Worm (Caenorhabditis elegans) whole organism, L4 larva: Measurements from ENCODE around the gene F14H3.14.
A peak's percentile ranks its signal among the peaks of the same experiment; 100 is the strongest.

Experiments
- D1046.2 ChIP-seq: fragments of 200-800 bp; sonication (Bioruptor generic); IDR thresholded peaks from 2 replicates; pipeline ENCODE4 v1.3.6; 2022; ENCODE audit warnings: missing genetic modification characterization, missing compliant biosample characterization
- F26F4.8 ChIP-seq: fragments of 200-800 bp; sonication (Bioruptor generic); conservative IDR thresholded peaks from 2 replicates; pipeline ENCODE4 v1.3.6; 2022; ENCODE audit warnings: missing genetic modification characterization, missing compliant biosample characterization
- F37D6.2 ChIP-seq: sonication (generic microtip); optimal IDR thresholded peaks from 2 replicates; lab custom pipeline; 2016; ENCODE audit warnings: mild to moderate bottlenecking, missing genetic modification characterization, missing compliant biosample characterization
- F44E2.7 ChIP-seq: fragments of 200-800 bp; sonication (Bioruptor generic); IDR thresholded peaks from 2 replicates; pipeline ENCODE4 v2.1.2; 2022; ENCODE audit warnings: missing genetic modification characterization, missing compliant biosample characterization
- F49E8.2 ChIP-seq: sonication (generic microtip); optimal IDR thresholded peaks from 2 replicates; lab custom pipeline; 2016; ENCODE audit warnings: missing compliant biosample characterization, mild to moderate bottlenecking, missing genetic modification characterization, borderline replicate concordance
- R02D3.7 ChIP-seq: fragments of 150-350 bp; sonication (generic microtip); optimal IDR thresholded peaks from 3 replicates; lab custom pipeline; 2014; ENCODE audit warnings: missing biosample characterization, missing genetic modification characterization
- T26A8.4 ChIP-seq: fragments of 200-800 bp; sonication (Bioruptor generic); IDR thresholded peaks from 2 replicates; pipeline ENCODE4 v1.3.6; 2022; ENCODE audit warnings: missing genetic modification characterization, missing compliant biosample characterization
- Y105C5A.15 ChIP-seq: fragments of 200-800 bp; sonication (Bioruptor generic); IDR thresholded peaks from 2 replicates; pipeline ENCODE4 v1.3.6; 2022; ENCODE audit warnings: missing genetic modification characterization, missing compliant biosample characterization
- aha-1 ChIP-seq: fragments of 150-350 bp; peaks from one replicate; lab custom pipeline; 2014; ENCODE audit warnings: missing biosample characterization, missing genetic modification characterization
- ama-1 ChIP-seq: fragments of 150-350 bp; optimal IDR thresholded peaks from 2 replicates; lab custom pipeline; 2014; ENCODE audit warnings: inconsistent platforms, mixed read lengths
- arid-1 ChIP-seq: fragments of 200-800 bp; sonication (Bioruptor generic); conservative IDR thresholded peaks from 2 replicates; pipeline ENCODE4 v1.3.6; 2022; ENCODE audit warnings: missing genetic modification reagents, missing genetic modification characterization, missing compliant biosample characterization
- attf-4 ChIP-seq: sonication (generic microtip); optimal IDR thresholded peaks from 3 replicates; lab custom pipeline; 2017; ENCODE audit warnings: missing biosample characterization, missing genetic modification characterization
- ceh-28 ChIP-seq: fragments of 150-350 bp; optimal IDR thresholded peaks from 2 replicates; lab custom pipeline; 2014; ENCODE audit warnings: missing biosample characterization, missing genetic modification reagents, missing genetic modification characterization
- ceh-44 ChIP-seq: fragments of 200-800 bp; sonication (Bioruptor generic); IDR thresholded peaks from 2 replicates; pipeline ENCODE4 v1.3.6; 2022; ENCODE audit warnings: missing genetic modification reagents, missing genetic modification characterization, missing compliant biosample characterization
- ctbp-1 ChIP-seq: fragments of 200-800 bp; sonication (Bioruptor generic); IDR thresholded peaks from 2 replicates; pipeline ENCODE4 v1.3.6; 2022; ENCODE audit warnings: missing genetic modification reagents, missing genetic modification characterization, missing compliant biosample characterization
- daf-19 ChIP-seq: fragments of 200-800 bp; sonication (Bioruptor generic); conservative IDR thresholded peaks from 2 replicates; pipeline ENCODE4 v1.3.6; 2022; ENCODE audit warnings: missing genetic modification characterization, missing compliant biosample characterization
- dmd-6 ChIP-seq: fragments of 200-800 bp; sonication (Bioruptor generic); IDR thresholded peaks from 2 replicates; pipeline ENCODE4 v1.3.6; 2022; ENCODE audit warnings: missing genetic modification reagents, missing genetic modification characterization, missing compliant biosample characterization
- duxl-1 ChIP-seq: sonication (generic microtip); optimal IDR thresholded peaks from 2 replicates; lab custom pipeline; 2016; ENCODE audit warnings: mild to moderate bottlenecking, missing genetic modification characterization, moderate library complexity, missing compliant biosample characterization; ENCODE audit not compliant: poor library complexity
- egl-27 ChIP-seq: sonication (generic microtip); optimal IDR thresholded peaks from 3 replicates; lab custom pipeline; 2017; ENCODE audit warnings: missing biosample characterization, missing genetic modification reagents, missing genetic modification characterization
- fos-1 ChIP-seq: fragments of 150-350 bp; optimal IDR thresholded peaks from 2 replicates; lab custom pipeline; 2014; ENCODE audit warnings: missing biosample characterization, missing genetic modification characterization
- hlh-30 ChIP-seq: sonication (generic microtip); optimal IDR thresholded peaks from 2 replicates; lab custom pipeline; 2017; ENCODE audit warnings: antibody characterized with exemption, mild to moderate bottlenecking, missing genetic modification characterization, missing compliant biosample characterization; ENCODE audit not compliant: insufficient read depth
- hmg-1.1 ChIP-seq: fragments of 200-800 bp; sonication (Bioruptor generic); IDR thresholded peaks from 2 replicates; pipeline ENCODE4 v1.3.6; 2022; ENCODE audit warnings: missing genetic modification reagents, missing genetic modification characterization, missing compliant biosample characterization
- lin-1 ChIP-seq: fragments of 200-800 bp; sonication (Bioruptor generic); IDR thresholded peaks from 2 replicates; pipeline ENCODE4 v1.3.6; 2022; ENCODE audit warnings: missing genetic modification reagents, missing genetic modification characterization, missing compliant biosample characterization
- madf-9 ChIP-seq: fragments of 200-800 bp; sonication (Bioruptor generic); conservative IDR thresholded peaks from 2 replicates; pipeline ENCODE4 v1.3.6; 2022; ENCODE audit warnings: missing genetic modification reagents, missing genetic modification characterization, missing compliant biosample characterization
- mdt-29 ChIP-seq: fragments of 200-800 bp; sonication (Bioruptor generic); IDR thresholded peaks from 2 replicates; pipeline ENCODE4 v1.3.6; 2022; ENCODE audit warnings: missing genetic modification reagents, missing genetic modification characterization, missing compliant biosample characterization
- mxl-2 ChIP-seq: fragments of 200-800 bp; sonication (Bioruptor generic); conservative IDR thresholded peaks from 2 replicates; pipeline ENCODE4 v1.3.6; 2022; ENCODE audit warnings: missing genetic modification reagents, missing genetic modification characterization, missing compliant biosample characterization
- nhr-10 ChIP-seq: fragments of 150-350 bp; optimal IDR thresholded peaks from 2 replicates; lab custom pipeline; 2014; ENCODE audit warnings: missing biosample characterization, missing genetic modification characterization
- nhr-102 ChIP-seq: sonication (generic microtip); optimal IDR thresholded peaks from 2 replicates; lab custom pipeline; 2016; ENCODE audit warnings: mild to moderate bottlenecking, missing genetic modification characterization, moderate library complexity, missing compliant biosample characterization
- nhr-11 ChIP-seq: fragments of 150-350 bp; optimal IDR thresholded peaks from 2 replicates; lab custom pipeline; 2014; ENCODE audit warnings: missing biosample characterization, missing genetic modification characterization
- nhr-237 ChIP-seq: sonication (generic microtip); optimal IDR thresholded peaks from 2 replicates; lab custom pipeline; 2017; ENCODE audit warnings: missing biosample characterization, missing genetic modification characterization
- nhr-25 ChIP-seq: sonication (generic microtip); optimal IDR thresholded peaks from 2 replicates; lab custom pipeline; 2017; ENCODE audit warnings: missing genetic modification characterization, mild to moderate bottlenecking, missing compliant biosample characterization, antibody characterized with exemption, moderate library complexity, borderline replicate concordance; ENCODE audit not compliant: insufficient read depth
- nhr-42 ChIP-seq: fragments of 200-800 bp; sonication (Bioruptor generic); IDR thresholded peaks from 2 replicates; pipeline ENCODE4 v1.3.6; 2022; ENCODE audit warnings: missing genetic modification characterization, missing compliant biosample characterization
- nhr-48 ChIP-seq: sonication (generic microtip); optimal IDR thresholded peaks from 2 replicates; lab custom pipeline; 2016; ENCODE audit warnings: mild to moderate bottlenecking, missing genetic modification characterization, missing compliant biosample characterization
- pqm-1 ChIP-seq: sonication (generic microtip); optimal IDR thresholded peaks from 2 replicates; lab custom pipeline; 2017; ENCODE audit warnings: missing biosample characterization, missing genetic modification characterization
- saeg-2 ChIP-seq: fragments of 200-800 bp; sonication (Bioruptor generic); IDR thresholded peaks from 2 replicates; pipeline ENCODE4 v1.3.6; 2022; ENCODE audit warnings: missing genetic modification reagents, missing genetic modification characterization, missing compliant biosample characterization
- sdz-12 ChIP-seq: fragments of 200-800 bp; sonication (Bioruptor generic); optimal IDR thresholded peaks from 2 replicates; lab custom pipeline; 2018; ENCODE audit warnings: mild to moderate bottlenecking, missing genetic modification characterization, missing compliant biosample characterization
- snpc-1.2 ChIP-seq: fragments of 200-800 bp; sonication (Bioruptor generic); IDR thresholded peaks from 2 replicates; pipeline ENCODE4 v1.3.6; 2022; ENCODE audit warnings: missing genetic modification reagents, missing genetic modification characterization, missing compliant biosample characterization
- snpc-4 ChIP-seq: fragments of 150-350 bp; optimal IDR thresholded peaks from 2 replicates; lab custom pipeline; 2014; ENCODE audit warnings: missing biosample characterization, missing genetic modification characterization
- tra-1 ChIP-seq: fragments of 200-800 bp; sonication (Bioruptor generic); IDR thresholded peaks from 2 replicates; pipeline ENCODE4 v1.3.6; 2022; ENCODE audit warnings: missing genetic modification reagents, missing genetic modification characterization, missing compliant biosample characterization
- unc-62 ChIP-seq, 3 experiments: fragments of 150-350 bp in 1 of 3; sonication (generic microtip); optimal IDR thresholded peaks in 2 of 3; peaks in 1 of 3; 1 replicate in 1 of 3; 2 replicates in 2 of 3; lab custom pipeline; 2014 to 2017; ENCODE audit warnings: missing biosample characterization in 3 of 3, missing genetic modification characterization in 3 of 3, missing genetic modification reagents in 3 of 3, missing genotype in 1 of 3
- zfp-2 ChIP-seq: sonication (generic microtip); optimal IDR thresholded peaks from 2 replicates; lab custom pipeline; 2016; ENCODE audit warnings: mild to moderate bottlenecking, missing genetic modification characterization, missing compliant biosample characterization

The F14H3.14 gene

ce11 chrV:16032761-16033160 lies 29.9 kb downstream of the F14H3.14 start, which contains the start of gene T10C6.16:
Gene T10C6.16, minus strand, starts transcription at chrV:16033005.
- TF ChIP-seq madf-9 (GFP tag; lab: Robert Waterston, UW) (no peak), snpc-4 (tag; lab: Kevin White, UChicago) (no peak), aha-1 (tag; lab: Kevin White, UChicago) (peak; percentile 79), snpc-1.2 (GFP tag; lab: Robert Waterston, UW) (0 out of 2 replicates have a peak, but pooled peaks have one; percentile 8), sdz-12 (no peak), zfp-2 (tag; lab: Kevin White, UChicago) (no peak), mxl-2 (no peak), ceh-44 (GFP tag; lab: Robert Waterston, UW) (no peak), nhr-42 (no peak), nhr-25 (tag; lab: Kevin White, UChicago) (no peak), fos-1 (tag; lab: Kevin White, UChicago) (no peak), nhr-10 (no peak), lin-1 (GFP tag; lab: Robert Waterston, UW) (no peak), unc-62 (GFP tag; optimal IDR thresholded peaks at IDR 0.05 in 1 of 2; lab: Kevin White, UChicago) (peak in 1 of 2 experiments; percentile 97), unc-62 (tag; optimal IDR thresholded peaks at IDR 0.05; lab: Kevin White, UChicago) (no peak), F44E2.7 (no peak), F37D6.2 (tag; lab: Kevin White, UChicago) (no peak), F26F4.8 (no peak), egl-27 (tag; lab: Kevin White, UChicago) (no peak), hmg-1.1 (no peak), nhr-11 (no peak), D1046.2 (GFP tag; lab: Robert Waterston, UW) (no peak), T26A8.4 (GFP tag; lab: Robert Waterston, UW) (no peak), tra-1 (GFP tag; lab: Robert Waterston, UW) (no peak), ctbp-1 (GFP tag; lab: Robert Waterston, UW) (no peak), duxl-1 (tag; lab: Kevin White, UChicago) (no peak)

- TF ChIP-seq ama-1 (lab: Kevin White, UChicago), result no peak
- TF ChIP-seq nhr-11, result no peak
Measured at ce11 chrV:16031571-16031970, 31.1 kb downstream of the F14H3.14 start, which contains the start of gene T10C6.7. Gene T10C6.7, minus strand, starts transcription at chrV:16031713.

- TF ChIP-seq F49E8.2 (tag; lab: Kevin White, UChicago), result no peak
- TF ChIP-seq nhr-102 (tag; lab: Kevin White, UChicago), result no peak
- TF ChIP-seq dmd-6 (GFP tag; lab: Robert Waterston, UW), result no peak
- TF ChIP-seq aha-1 (tag; lab: Kevin White, UChicago), result no peak
- no peak for TF ChIP-seq nhr-237 (tag; lab: Kevin White, UChicago)
- TF ChIP-seq daf-19 (GFP tag; lab: Robert Waterston, UW), result no peak
- no peak for TF ChIP-seq R02D3.7 (tag; lab: Kevin White, UChicago)
- TF ChIP-seq nhr-11, result no peak
- TF ChIP-seq nhr-48, result no peak
- no peak for TF ChIP-seq T26A8.4 (GFP tag; lab: Robert Waterston, UW)
- no peak for TF ChIP-seq attf-4 (tag; lab: Kevin White, UChicago)
- no peak for TF ChIP-seq ceh-28
- TF ChIP-seq mdt-29 (GFP tag; lab: Robert Waterston, UW), result no peak
- TF ChIP-seq saeg-2 (GFP tag; lab: Robert Waterston, UW), result no peak
- TF ChIP-seq hlh-30 (tag; lab: Kevin White, UChicago), result no peak
- no peak for TF ChIP-seq Y105C5A.15 (GFP tag; lab: Robert Waterston, UW)
- no peak for TF ChIP-seq arid-1
- TF ChIP-seq F44E2.7, result no peak
- TF ChIP-seq pqm-1 (tag; lab: Kevin White, UChicago), result no peak
Measured at ce11 chrV:16029237-16029636, 33.5 kb downstream of the F14H3.14 start.
